Worm (Caenorhabditis elegans) whole organism, L2 larva: ENCODE measurements around the gene F56D3.1.

Source experiments
- ama-1 ChIP-seq: fragments of 150-350 bp; optimal IDR thresholded peaks from 2 replicates; lab custom pipeline; 2018; ENCODE audit warnings: inconsistent platforms
- elt-3 ChIP-seq: sonication (generic microtip); optimal IDR thresholded peaks from 2 replicates; lab custom pipeline; 2017; ENCODE audit warnings: missing biosample characterization, missing genetic modification characterization

ce11 chrII:4146039-4146438, at the start of gene F56D3.1:
- TF ChIP-seq ama-1 (lab: Kevin White, UChicago): no peak
- no peak for TF ChIP-seq elt-3 (tag; lab: Kevin White, UChicago)
